Worm (Caenorhabditis elegans) whole organism, L2 larva: ENCODE results near the gene dct-1.

ENCODE experiments used
- C34F6.9 ChIP-seq: fragments of 150-350 bp; optimal IDR thresholded peaks from 2 replicates; lab custom pipeline; 2014; ENCODE audit warnings: missing biosample characterization, missing genetic modification characterization
- R02D3.7 ChIP-seq: fragments of 150-350 bp; optimal IDR thresholded peaks from 2 replicates; lab custom pipeline; 2014; ENCODE audit warnings: missing biosample characterization, missing genetic modification characterization
- Y55F3AM.14 ChIP-seq: fragments of 200-800 bp; sonication (Bioruptor generic); optimal IDR thresholded peaks from 2 replicates; lab custom pipeline; 2018; ENCODE audit warnings: mild to moderate bottlenecking, missing genetic modification characterization, missing compliant biosample characterization
- ZK546.5 ChIP-seq: sonication (generic microtip); optimal IDR thresholded peaks from 2 replicates; lab custom pipeline; 2017; ENCODE audit warnings: missing biosample characterization, missing genetic modification characterization
- aly-2 ChIP-seq: fragments of 150-350 bp; optimal IDR thresholded peaks from 2 replicates; lab custom pipeline; 2014; ENCODE audit warnings: missing biosample characterization, missing genetic modification characterization
- ama-1 ChIP-seq: fragments of 150-350 bp; optimal IDR thresholded peaks from 2 replicates; lab custom pipeline; 2018; ENCODE audit warnings: inconsistent platforms
- ceh-16 ChIP-seq: fragments of 150-350 bp; optimal IDR thresholded peaks from 2 replicates; lab custom pipeline; 2014; ENCODE audit warnings: missing biosample characterization, missing genetic modification characterization
- dmd-4 ChIP-seq: sonication (generic microtip); optimal IDR thresholded peaks from 2 replicates; lab custom pipeline; 2017; ENCODE audit warnings: missing biosample characterization, missing genetic modification characterization
- fos-1 ChIP-seq: fragments of 150-350 bp; optimal IDR thresholded peaks from 2 replicates; lab custom pipeline; 2014; ENCODE audit warnings: missing biosample characterization, missing genetic modification characterization
- gmeb-1 ChIP-seq: fragments of 150-350 bp; optimal IDR thresholded peaks from 2 replicates; lab custom pipeline; 2014; ENCODE audit warnings: missing biosample characterization, missing genetic modification characterization
- lin-11 ChIP-seq: fragments of 150-350 bp; sonication (generic microtip); optimal IDR thresholded peaks from 2 replicates; lab custom pipeline; 2014; ENCODE audit warnings: missing biosample characterization, missing genetic modification characterization, inconsistent platforms, mixed read lengths
- lin-39 ChIP-seq: fragments of 150-350 bp; optimal IDR thresholded peaks from 2 replicates; lab custom pipeline; 2014; ENCODE audit warnings: missing biosample characterization, missing genetic modification reagents, missing genetic modification characterization
- lsy-2 ChIP-seq, 2 experiments: fragments of 150-350 bp in 1 of 2; sonication (generic microtip) in 1 of 2; optimal IDR thresholded peaks; 2 replicates each; lab custom pipeline; 2014 to 2017; ENCODE audit warnings: missing biosample characterization in 2 of 2, missing genetic modification characterization in 2 of 2
- mbf-1 ChIP-seq: sonication (generic microtip); optimal IDR thresholded peaks from 2 replicates; lab custom pipeline; 2017; ENCODE audit warnings: missing biosample characterization, missing genetic modification characterization
- mdl-1 ChIP-seq, 2 experiments: fragments of 150-350 bp in 1 of 2; sonication (generic microtip) in 1 of 2; optimal IDR thresholded peaks; 2 replicates each; lab custom pipeline; 2017; ENCODE audit warnings: missing biosample characterization in 2 of 2, missing genetic modification characterization in 2 of 2
- nhr-10 ChIP-seq: sonication (generic microtip); optimal IDR thresholded peaks from 2 replicates; lab custom pipeline; 2017; ENCODE audit warnings: missing biosample characterization, missing genetic modification characterization
- nhr-12 ChIP-seq: fragments of 150-350 bp; optimal IDR thresholded peaks from 2 replicates; lab custom pipeline; 2014; ENCODE audit warnings: missing biosample characterization, missing genetic modification characterization
- nhr-129 ChIP-seq: fragments of 150-350 bp; optimal IDR thresholded peaks from 2 replicates; lab custom pipeline; 2014; ENCODE audit warnings: missing biosample characterization, missing genetic modification characterization
- nhr-21 ChIP-seq: fragments of 150-350 bp; optimal IDR thresholded peaks from 2 replicates; lab custom pipeline; 2014; ENCODE audit warnings: missing biosample characterization, missing genetic modification characterization
- nhr-23 ChIP-seq: fragments of 150-350 bp; optimal IDR thresholded peaks from 2 replicates; lab custom pipeline; 2014; ENCODE audit warnings: missing biosample characterization, missing genetic modification reagents, missing genetic modification characterization
- nhr-237 ChIP-seq: fragments of 150-350 bp; optimal IDR thresholded peaks from 2 replicates; lab custom pipeline; 2014; ENCODE audit warnings: missing biosample characterization, missing genetic modification characterization
- nhr-6 ChIP-seq: fragments of 150-350 bp; optimal IDR thresholded peaks from 2 replicates; lab custom pipeline; 2014; ENCODE audit warnings: missing biosample characterization, missing genetic modification characterization
- skn-1 ChIP-seq: sonication (generic microtip); optimal IDR thresholded peaks from 2 replicates; lab custom pipeline; 2017; ENCODE audit warnings: missing biosample characterization, missing genetic modification characterization
- sma-3 ChIP-seq: sonication (generic microtip); optimal IDR thresholded peaks from 2 replicates; lab custom pipeline; 2016; ENCODE audit warnings: missing genetic modification reagents, missing genetic modification characterization, missing compliant biosample characterization
- sma-9 ChIP-seq, 2 experiments: fragments of 150-350 bp in 1 of 2; sonication (generic microtip) in 1 of 2; optimal IDR thresholded peaks; 2 replicates each; lab custom pipeline; 2014 to 2016; ENCODE audit warnings: missing genetic modification characterization in 2 of 2, mild to moderate bottlenecking in 1 of 2, missing biosample characterization in 1 of 2, missing compliant biosample characterization in 1 of 2, missing genetic modification reagents in 1 of 2, moderate library complexity in 1 of 2
- unc-39 ChIP-seq: fragments of 150-350 bp; optimal IDR thresholded peaks from 2 replicates; lab custom pipeline; 2014; ENCODE audit warnings: missing biosample characterization, missing genetic modification characterization
- zag-1 ChIP-seq: fragments of 150-350 bp; optimal IDR thresholded peaks from 2 replicates; lab custom pipeline; 2014; ENCODE audit warnings: missing biosample characterization, missing genetic modification characterization
- ztf-4 ChIP-seq: fragments of 150-350 bp; optimal IDR thresholded peaks from 2 replicates; lab custom pipeline; 2014; ENCODE audit warnings: missing biosample characterization, missing genetic modification characterization

dct-1 gene

ce11 chrX:7965449-7965848, 11.3 kb downstream of the dct-1 start:
- TF ChIP-seq gmeb-1 (tag; lab: Kevin White, UChicago), result no peak
- no peak for TF ChIP-seq sma-3
- no peak for TF ChIP-seq nhr-237 (tag; lab: Kevin White, UChicago)
- no peak for TF ChIP-seq nhr-6 (tag; lab: Kevin White, UChicago)
- peak; percentile 44 for TF ChIP-seq ceh-16 (tag; lab: Kevin White, UChicago)

ce11 chrX:7968537-7968936, 14.4 kb downstream of the dct-1 start:
- TF ChIP-seq gmeb-1 (tag; lab: Kevin White, UChicago), result no peak
- no peak for TF ChIP-seq nhr-12 (tag; lab: Kevin White, UChicago)
- TF ChIP-seq sma-3, result no peak
- no peak for TF ChIP-seq ZK546.5 (tag; lab: Kevin White, UChicago)
- TF ChIP-seq lin-39 (tag; lab: Kevin White, UChicago), result no peak
- no peak for TF ChIP-seq C34F6.9 (tag; lab: Kevin White, UChicago)
- TF ChIP-seq nhr-129 (tag; lab: Kevin White, UChicago), result no peak
- TF ChIP-seq nhr-21 (tag; lab: Kevin White, UChicago), result no peak
- no peak for TF ChIP-seq R02D3.7
- TF ChIP-seq lin-11, result no peak
- TF ChIP-seq zag-1, result no peak
- no peak for TF ChIP-seq ceh-16 (tag; lab: Kevin White, UChicago)
- TF ChIP-seq nhr-237 (tag; lab: Kevin White, UChicago), result no peak
- TF ChIP-seq sma-9 (GFP tag; optimal IDR thresholded peaks at IDR 0.05; lab: Kevin White, UChicago), result no peak
- no peak for TF ChIP-seq sma-9 (tag; optimal IDR thresholded peaks at IDR 0.05; lab: Kevin White, UChicago)

ce11 chrX:7975741-7976140, 21.6 kb downstream of the dct-1 start:
- TF ChIP-seq fos-1 (tag; lab: Kevin White, UChicago) (peak; percentile 13), ztf-4 (tag; lab: Kevin White, UChicago) (no peak)

ce11 chrX:7976400-7976799, 22.2 kb downstream of the dct-1 start, which contains the start of gene F45E1.5:
Gene F45E1.5 (plus strand): TSS chrX:7976700.
- TF ChIP-seq nhr-23 (tag; lab: Kevin White, UChicago), result no peak
- TF ChIP-seq nhr-21 (tag; lab: Kevin White, UChicago), result no peak
- no peak for TF ChIP-seq fos-1 (tag; lab: Kevin White, UChicago)
- TF ChIP-seq mbf-1 (tag; lab: Kevin White, UChicago), result no peak
- no peak for TF ChIP-seq skn-1
- TF ChIP-seq sma-9 (GFP tag; optimal IDR thresholded peaks at IDR 0.05; lab: Kevin White, UChicago), result no peak
- TF ChIP-seq sma-9 (tag; optimal IDR thresholded peaks at IDR 0.05; lab: Kevin White, UChicago), result no peak
- TF ChIP-seq Y55F3AM.14 (GFP tag; lab: Kevin White, UChicago), result no peak
- TF ChIP-seq lsy-2 (tag; optimal IDR thresholded peaks at IDR 0.05; lab: Kevin White, UChicago), result no peak
- no peak for TF ChIP-seq ama-1 (lab: Kevin White, UChicago)
- TF ChIP-seq dmd-4 (tag; lab: Kevin White, UChicago), result no peak
- no peak for TF ChIP-seq C34F6.9 (tag; lab: Kevin White, UChicago)
- no peak for TF ChIP-seq mdl-1 (tag; optimal IDR thresholded peaks at IDR 0.05; lab: Kevin White, UChicago)
- TF ChIP-seq nhr-129 (tag; lab: Kevin White, UChicago), result no peak
- no peak for TF ChIP-seq ZK546.5 (tag; lab: Kevin White, UChicago)
- no peak for TF ChIP-seq unc-39 (tag; lab: Kevin White, UChicago)

ce11 chrX:7977452-7977851, 23.3 kb downstream of the dct-1 start:
- no peak for TF ChIP-seq unc-39 (tag; lab: Kevin White, UChicago)
- TF ChIP-seq Y55F3AM.14 (GFP tag; lab: Kevin White, UChicago), result no peak
- no peak for TF ChIP-seq nhr-10 (tag; lab: Kevin White, UChicago)
- no peak for TF ChIP-seq nhr-129 (tag; lab: Kevin White, UChicago)
- TF ChIP-seq aly-2 (tag; lab: Kevin White, UChicago), result no peak
- TF ChIP-seq ztf-4 (tag; lab: Kevin White, UChicago), result no peak
- peak; percentile 33 for TF ChIP-seq nhr-21 (tag; lab: Kevin White, UChicago)
- no peak for TF ChIP-seq ama-1 (lab: Kevin White, UChicago)

- TF ChIP-seq nhr-6 (tag; lab: Kevin White, UChicago), result no peak
- peak; percentile 17 for TF ChIP-seq C34F6.9 (tag; lab: Kevin White, UChicago)
These were observed 27.9 kb downstream of the dct-1 start, which contains the start of gene his-71 for ce11 chrX:7982047-7982446. Gene his-71 (minus strand): TSS chrX:7982070.

ce11 chrX:7984742-7985141, 30.6 kb downstream of the dct-1 start:
- TF ChIP-seq sma-9 (GFP tag; optimal IDR thresholded peaks at IDR 0.05; lab: Kevin White, UChicago), result no peak
- TF ChIP-seq sma-9 (tag; optimal IDR thresholded peaks at IDR 0.05; lab: Kevin White, UChicago), result no peak
- TF ChIP-seq sma-3, result peak; percentile 29
